Worm (Caenorhabditis elegans): Measurements from ENCODE around the gene B0403.6.

The B0403.6 gene

DNA sequence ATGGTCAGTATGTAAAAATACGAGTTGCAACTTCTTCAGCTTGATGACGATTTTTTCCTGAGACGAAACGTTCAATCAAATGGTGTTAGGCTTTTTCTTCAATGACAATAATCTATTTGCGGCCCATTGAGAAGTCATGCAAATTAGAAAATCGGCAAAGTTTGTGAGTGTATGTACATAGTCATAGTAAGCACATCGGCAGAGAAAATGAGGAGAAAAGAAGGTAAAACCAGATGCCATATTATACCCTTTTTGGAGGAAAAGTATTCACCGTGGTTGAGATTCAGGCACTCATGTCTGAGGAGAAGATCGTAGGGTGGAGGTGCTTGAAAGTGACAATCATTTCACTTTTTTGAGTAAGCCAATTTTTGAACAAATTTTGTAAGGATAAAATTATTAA is 21.2 kb upstream of the B0403.6 start, which contains the start of gene C36B7.5:
C36B7.5 (minus strand) TSS at position 101 of the 400 bp plus-strand sequence.
- no peak for TF ChIP-seq nhr-2 (tag; optimal IDR thresholded peaks at IDR 0.05)
- no peak for TF ChIP-seq tbx-8 (GFP tag; optimal IDR thresholded peaks at IDR 0.05)
- no peak for TF ChIP-seq M03D4.4 (tag; optimal IDR thresholded peaks at IDR 0.05)
- no peak for TF ChIP-seq elt-3 (tag; optimal IDR thresholded peaks at IDR 0.05)
- no peak for TF ChIP-seq sem-2 (GFP tag; optimal IDR thresholded peaks at IDR 0.05)
- TF ChIP-seq ceh-43 (GFP tag; optimal IDR thresholded peaks at IDR 0.05) = no peak
- no peak for TF ChIP-seq unc-120 (tag; optimal IDR thresholded peaks at IDR 0.05; ENCODE audit: poor library complexity, severe bottlenecking)
- TF ChIP-seq ceh-39 (tag; optimal IDR thresholded peaks at IDR 0.05) = no peak
- no peak for TF ChIP-seq lin-13 (tag; optimal IDR thresholded peaks at IDR 0.05)
- TF ChIP-seq mep-1 (tag; optimal IDR thresholded peaks at IDR 0.05) = no peak
- no peak for TF ChIP-seq lsy-2 (tag; optimal IDR thresholded peaks at IDR 0.05)
- TF ChIP-seq mab-5 (tag; optimal IDR thresholded peaks at IDR 0.05) = no peak
- no peak for TF ChIP-seq ces-1 (GFP tag; optimal IDR thresholded peaks at IDR 0.05)

DNA sequence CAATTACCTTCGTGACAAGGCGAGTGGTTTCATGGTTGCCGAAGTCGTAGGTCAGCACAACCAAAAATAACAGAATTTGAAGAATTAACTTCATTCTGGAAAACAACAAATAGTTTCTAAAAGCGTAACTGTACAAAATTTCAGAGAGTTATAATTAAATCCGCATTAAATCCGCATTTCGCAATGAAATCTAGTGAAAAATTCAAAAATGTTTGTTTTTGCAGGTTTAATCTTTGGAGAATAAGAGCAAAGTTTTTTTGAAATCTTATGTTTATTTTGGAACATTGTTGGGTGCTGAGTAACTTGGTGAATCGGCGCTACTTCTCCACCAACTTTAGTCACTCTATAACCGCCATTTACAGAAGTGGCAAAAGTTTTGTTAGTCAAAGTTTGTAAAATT is 10.8 kb upstream of the B0403.6 start, which contains the start of gene C36B7.4:
C36B7.4 (minus strand) TSS at position 101 of the 400 bp plus-strand sequence.
- no peak for TF ChIP-seq nhr-2 (tag; optimal IDR thresholded peaks at IDR 0.05)
- TF ChIP-seq ceh-39 (tag; optimal IDR thresholded peaks at IDR 0.05) = no peak
- no peak for TF ChIP-seq nhr-28 (tag; optimal IDR thresholded peaks at IDR 0.05)
- no peak for TF ChIP-seq ceh-43 (GFP tag; optimal IDR thresholded peaks at IDR 0.05)
- no peak for TF ChIP-seq sptf-1 (tag; optimal IDR thresholded peaks at IDR 0.05)
- TF ChIP-seq mls-2 (tag; optimal IDR thresholded peaks at IDR 0.05) = no peak
- no peak for TF ChIP-seq flh-1 (GFP tag; optimal IDR thresholded peaks at IDR 0.05)
- no peak for TF ChIP-seq cnd-1 (tag; optimal IDR thresholded peaks at IDR 0.05)
- no peak for TF ChIP-seq sem-2 (GFP tag; optimal IDR thresholded peaks at IDR 0.05)
- TF ChIP-seq blmp-1 (tag; optimal IDR thresholded peaks at IDR 0.05) = no peak
- no peak for TF ChIP-seq pha-4 (tag; optimal IDR thresholded peaks at IDR 0.05)
- TF ChIP-seq ces-1 (GFP tag; optimal IDR thresholded peaks at IDR 0.05) = no peak
- no peak for TF ChIP-seq mep-1 (tag; optimal IDR thresholded peaks at IDR 0.05)
- TF ChIP-seq lin-32 (GFP tag; optimal IDR thresholded peaks at IDR 0.05) = no peak
- no peak for TF ChIP-seq elt-3 (tag; optimal IDR thresholded peaks at IDR 0.05)
- no peak for TF ChIP-seq bed-3 (GFP tag; optimal IDR thresholded peaks at IDR 0.05)
- TF ChIP-seq hlh-1 (tag; optimal IDR thresholded peaks at IDR 0.05) = no peak
- no peak for TF ChIP-seq snpc-4 (tag; optimal IDR thresholded peaks at IDR 0.05)
- no peak for TF ChIP-seq ztf-11 (tag; optimal IDR thresholded peaks at IDR 0.05)

DNA sequence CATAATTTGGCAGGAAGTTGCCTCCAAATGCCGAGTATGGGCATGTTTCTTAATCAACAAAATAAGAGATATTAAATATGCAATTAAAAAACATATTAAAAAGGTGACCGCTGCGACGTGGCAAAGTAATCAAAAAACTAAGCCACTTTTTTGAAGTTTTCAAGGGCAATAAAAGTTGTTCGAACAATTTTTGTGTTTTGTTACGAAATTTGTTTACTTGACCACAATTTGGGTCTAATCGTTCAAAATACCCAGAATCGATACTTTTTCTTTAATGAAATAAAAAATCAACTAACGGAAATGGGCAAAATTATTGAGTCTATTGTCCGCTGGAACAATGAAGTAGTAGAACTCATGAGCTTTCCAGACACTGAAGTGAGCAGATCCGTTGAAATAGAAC is 9.9 kb upstream of the B0403.6 start, which contains the start of gene Y1B5A.1:
Y1B5A.1 (plus strand) TSS at position 301 of the 400 bp plus-strand sequence.
- TF ChIP-seq M03D4.4 (tag; optimal IDR thresholded peaks at IDR 0.05) = no peak
- TF ChIP-seq unc-120 (tag; optimal IDR thresholded peaks at IDR 0.05; ENCODE audit: poor library complexity, severe bottlenecking) = no peak
- no peak for TF ChIP-seq sem-2 (GFP tag; optimal IDR thresholded peaks at IDR 0.05)
- no peak for TF ChIP-seq pha-4 (tag; optimal IDR thresholded peaks at IDR 0.05)
- TF ChIP-seq zip-8 (tag; optimal IDR thresholded peaks at IDR 0.05) = no peak

DNA sequence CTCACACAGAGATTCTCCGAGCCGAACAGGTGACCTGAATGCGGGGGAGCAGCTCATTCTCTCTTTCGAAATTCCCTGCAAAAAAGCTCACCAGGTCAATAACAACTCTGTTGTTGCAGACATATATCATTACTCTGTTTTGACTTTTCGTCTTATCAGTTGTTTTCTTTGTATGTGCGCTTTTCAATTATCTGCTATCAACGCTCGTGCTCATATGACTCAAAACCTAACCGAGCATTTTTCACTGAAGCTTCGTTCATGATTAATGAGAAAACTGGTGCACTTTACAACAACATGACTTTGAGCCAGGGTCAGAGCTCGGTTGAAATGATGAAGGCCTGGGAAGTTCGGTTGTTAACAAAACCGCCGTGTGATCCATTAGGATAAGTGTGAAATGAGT is 1.3 kb upstream of the B0403.6 start:
- TF ChIP-seq flh-1 (GFP tag; optimal IDR thresholded peaks at IDR 0.05) (no peak), nhr-28 (tag; optimal IDR thresholded peaks at IDR 0.05) (no peak), lsy-2 (tag; optimal IDR thresholded peaks at IDR 0.05) (no peak), elt-1 (tag; optimal IDR thresholded peaks at IDR 0.05; ENCODE audit: borderline replicate concordance, insufficient read depth) (no peak)

DNA sequence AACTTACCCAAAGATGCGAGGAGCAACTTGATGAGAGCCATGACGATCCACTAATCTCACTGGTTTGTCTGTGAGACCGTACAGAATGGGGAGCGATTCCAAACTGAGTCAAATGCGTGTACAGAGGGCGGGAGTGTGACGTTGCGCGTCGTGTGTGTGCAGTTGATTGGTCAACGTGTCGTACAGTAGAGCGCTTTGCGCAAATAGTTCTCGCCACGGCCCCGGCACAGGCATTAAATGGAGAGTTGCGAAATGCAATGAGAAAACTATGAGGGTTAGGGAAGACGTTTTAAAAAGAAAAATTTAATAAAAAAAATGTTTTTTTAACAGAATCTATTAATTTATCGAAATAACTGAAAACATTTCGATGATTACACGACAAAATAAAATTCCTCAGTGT is 6.8 kb downstream of the B0403.6 start, which contains the start of gene pdi-6:
pdi-6 (minus strand) TSS at position 164 of the 400 bp plus-strand sequence.
- TF ChIP-seq cnd-1 (tag; optimal IDR thresholded peaks at IDR 0.05) (peak; percentile 4), nhr-2 (tag; optimal IDR thresholded peaks at IDR 0.05) (peak; percentile 52), pha-4 (tag; optimal IDR thresholded peaks at IDR 0.05) (peak; percentile 81), drap-1 (GFP tag; optimal IDR thresholded peaks at IDR 0.05) (peak; percentile 24), tbx-8 (GFP tag; optimal IDR thresholded peaks at IDR 0.05) (no peak), lin-13 (tag; optimal IDR thresholded peaks at IDR 0.05) (peak; percentile 71), lin-32 (GFP tag; optimal IDR thresholded peaks at IDR 0.05) (no peak), mep-1 (tag; optimal IDR thresholded peaks at IDR 0.05) (peak; percentile 88), unc-62 (GFP tag; optimal IDR thresholded peaks at IDR 0.05) (peak; percentile 41), hlh-1 (tag; optimal IDR thresholded peaks at IDR 0.05) (no peak), nhr-237 (tag; optimal IDR thresholded peaks at IDR 0.05) (peak; percentile 45), blmp-1 (tag; optimal IDR thresholded peaks at IDR 0.05) (no peak), ces-1 (GFP tag; optimal IDR thresholded peaks at IDR 0.05) (peak; percentile 54), sem-2 (GFP tag; optimal IDR thresholded peaks at IDR 0.05) (no peak), mls-2 (tag; optimal IDR thresholded peaks at IDR 0.05) (peak; percentile 7), snpc-4 (tag; optimal IDR thresholded peaks at IDR 0.05) (no peak), unc-39 (tag; optimal IDR thresholded peaks at IDR 0.05) (no peak), ceh-83 (GFP tag; optimal IDR thresholded peaks at IDR 0.05) (peak; percentile 36), unc-120 (tag; optimal IDR thresholded peaks at IDR 0.05; ENCODE audit: poor library complexity, severe bottlenecking) (peak; percentile 14), nhr-76 (tag; optimal IDR thresholded peaks at IDR 0.05) (no peak), nhr-28 (tag; optimal IDR thresholded peaks at IDR 0.05) (no peak), nhr-12 (tag; optimal IDR thresholded peaks at IDR 0.05) (no peak), zip-8 (tag; optimal IDR thresholded peaks at IDR 0.05) (no peak), sptf-1 (tag; optimal IDR thresholded peaks at IDR 0.05) (peak; percentile 73), ceh-43 (GFP tag; optimal IDR thresholded peaks at IDR 0.05) (no peak), ceh-39 (tag; optimal IDR thresholded peaks at IDR 0.05) (peak; percentile 71), flh-1 (GFP tag; optimal IDR thresholded peaks at IDR 0.05) (no peak), ztf-11 (tag; optimal IDR thresholded peaks at IDR 0.05) (peak; percentile 29), ham-2 (GFP tag; optimal IDR thresholded peaks at IDR 0.05) (no peak), lsy-2 (tag; optimal IDR thresholded peaks at IDR 0.05) (peak; percentile 86), elt-3 (tag; optimal IDR thresholded peaks at IDR 0.05) (no peak)
